Worm (Caenorhabditis elegans): ENCODE results near the gene F55G11.10.

- TF ChIP-seq lsy-2 (tag; optimal IDR thresholded peaks at IDR 0.05) (no peak), elt-3 (tag; optimal IDR thresholded peaks at IDR 0.05) (no peak)
Observed at ce11 chrIV:12942633-12943032, 5.9 kb upstream of the F55G11.10 start, which contains the start of gene dct-19.

Measured in whole organism, mixed stage, embryonic.